Fruit fly (Drosophila melanogaster): ENCODE results near the gene CG5676.

DNA sequence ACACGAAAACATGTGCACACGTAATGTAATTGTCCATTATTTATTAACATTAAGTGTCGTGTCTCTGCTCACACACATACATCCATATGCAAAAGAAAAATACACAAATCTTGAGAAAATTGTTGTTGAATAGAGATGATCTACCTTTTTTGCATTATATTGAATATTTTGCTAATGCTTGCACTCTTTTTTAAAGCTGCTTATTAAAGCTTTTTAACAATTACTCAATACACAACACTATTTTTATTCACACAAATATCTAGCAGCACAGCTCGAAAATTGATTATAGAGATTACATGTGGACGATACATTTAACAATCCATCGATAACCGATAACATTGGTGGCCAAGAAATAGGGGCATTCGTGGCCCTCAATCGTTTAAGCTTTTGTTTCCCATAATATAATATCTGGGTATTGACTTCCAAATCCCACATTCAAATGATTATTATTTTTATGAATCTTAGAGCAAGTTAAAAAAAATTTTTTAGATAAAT is 36.4 kb upstream of the CG5676 start, which contains the start of gene Ufd4:
- TF ChIP-seq cnc (optimal IDR thresholded peaks at IDR 0.05) (no peak), ovo (GFP tag; optimal IDR thresholded peaks at IDR 0.05) (no peak)
